Fruit fly (Drosophila melanogaster) whole organism, pupa: ENCODE results near the gene Atg18a.
"Not testable (repeated sequence)": the region's sequence is repeated elsewhere in the genome, so short reads cannot be mapped to it uniquely, and the experiment has no call there.

ENCODE experiments used
- CG10348 ChIP-seq: fragments of 200-800 bp; sonication (Bioruptor generic); IDR thresholded peaks from 2 replicates; pipeline ENCODE4 v1.3.6; 2022; ENCODE audit warnings: missing biosample characterization, missing genetic modification characterization
- CG12605 ChIP-seq: fragments of 200-800 bp; sonication (Bioruptor generic); IDR thresholded peaks from 2 replicates; pipeline ENCODE4 v1.3.6; 2022; ENCODE audit warnings: missing biosample characterization, missing genetic modification characterization
- CG13204 ChIP-seq: fragments of 200-800 bp; sonication (Bioruptor generic); optimal IDR thresholded peaks from 2 replicates; lab custom pipeline; 2018; ENCODE audit warnings: missing biosample characterization, mild to moderate bottlenecking, missing genetic modification characterization, moderate library complexity
- CG14655 ChIP-seq: fragments of 200-800 bp; sonication (Bioruptor generic); optimal IDR thresholded peaks from 3 replicates; lab custom pipeline; 2017; ENCODE audit warnings: mild to moderate bottlenecking, missing biosample characterization, missing genetic modification reagents, missing genetic modification characterization
- CG15710 ChIP-seq: fragments of 200-800 bp; sonication (Bioruptor generic); optimal IDR thresholded peaks from 2 replicates; lab custom pipeline; 2018; ENCODE audit warnings: missing biosample characterization, mild to moderate bottlenecking, missing genetic modification characterization, moderate library complexity
- CG17806 ChIP-seq: fragments of 200-800 bp; sonication (Bioruptor generic); optimal IDR thresholded peaks from 2 replicates; lab custom pipeline; 2018; ENCODE audit warnings: missing biosample characterization, mild to moderate bottlenecking, missing genetic modification characterization, moderate library complexity
- CG32121 ChIP-seq: fragments of 200-800 bp; sonication (Bioruptor generic); IDR thresholded peaks from 2 replicates; pipeline ENCODE4 v1.3.6; 2022; ENCODE audit warnings: missing biosample characterization, missing genetic modification characterization
- CG34367 ChIP-seq: fragments of 200-800 bp; sonication (Bioruptor generic); optimal IDR thresholded peaks from 2 replicates; lab custom pipeline; 2018; ENCODE audit warnings: missing biosample characterization, mild to moderate bottlenecking, missing genetic modification characterization
- CG8159 ChIP-seq: fragments of 200-800 bp; sonication (Bioruptor generic); optimal IDR thresholded peaks from 3 replicates; lab custom pipeline; 2018; ENCODE audit warnings: missing biosample characterization, mild to moderate bottlenecking, missing genetic modification characterization, moderate library complexity
- CG9948 ChIP-seq: fragments of 200-800 bp; sonication (Bioruptor generic); optimal IDR thresholded peaks from 2 replicates; lab custom pipeline; 2018; ENCODE audit warnings: missing biosample characterization, mild to moderate bottlenecking, missing genetic modification characterization, moderate library complexity
- D1 ChIP-seq: fragments of 200-800 bp; sonication (Bioruptor generic); optimal IDR thresholded peaks from 2 replicates; lab custom pipeline; 2018; ENCODE audit warnings: missing biosample characterization, mild to moderate bottlenecking, missing genetic modification characterization, moderate library complexity
- Ets98B ChIP-seq: fragments of 200-800 bp; sonication (Bioruptor generic); IDR thresholded peaks from 2 replicates; pipeline ENCODE4 v1.3.6; 2022; ENCODE audit warnings: missing biosample characterization, missing genetic modification characterization
- Pif1A ChIP-seq: fragments of 200-800 bp; sonication (Bioruptor generic); optimal IDR thresholded peaks from 3 replicates; lab custom pipeline; 2016; ENCODE audit warnings: missing biosample characterization, missing genetic modification characterization
- Pif1B ChIP-seq: fragments of 200-800 bp; sonication (Bioruptor generic); optimal IDR thresholded peaks from 3 replicates; lab custom pipeline; 2016; ENCODE audit warnings: missing biosample characterization, missing genetic modification characterization
- Snoo ChIP-seq: fragments of 200-800 bp; sonication (Bioruptor generic); optimal IDR thresholded peaks from 3 replicates; lab custom pipeline; 2017; ENCODE audit warnings: missing biosample characterization, mild to moderate bottlenecking, missing genetic modification characterization, inconsistent platforms
- gl ChIP-seq: fragments of 200-800 bp; sonication (Bioruptor generic); optimal IDR thresholded peaks from 2 replicates; lab custom pipeline; 2018; ENCODE audit warnings: missing biosample characterization, mild to moderate bottlenecking, missing genetic modification characterization
- rn ChIP-seq: fragments of 200-800 bp; sonication (Bioruptor generic); IDR thresholded peaks from 2 replicates; pipeline ENCODE4 v1.3.6; 2022; ENCODE audit warnings: missing biosample characterization, missing genetic modification characterization

Atg18a gene

DNA sequence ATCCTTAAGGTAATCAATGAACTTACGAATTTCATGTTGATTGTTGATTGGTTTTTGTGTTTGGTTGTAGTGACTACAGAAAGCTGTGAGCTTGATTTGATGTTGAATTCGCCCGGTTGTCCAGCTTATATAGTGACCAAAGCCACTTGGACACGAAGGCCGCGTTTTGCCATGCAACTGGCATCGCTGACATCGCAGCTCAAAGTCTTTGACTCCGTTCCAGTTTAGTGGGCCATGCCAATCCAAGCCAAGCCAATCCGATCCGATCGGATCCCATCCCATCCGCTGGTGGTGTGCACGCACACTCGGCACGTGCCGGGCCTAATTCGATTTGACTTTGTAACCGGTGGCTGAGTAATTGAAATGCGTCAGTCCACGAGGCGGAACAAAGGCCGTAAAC, 32.2 kb downstream of the Atg18a start, which contains the start of gene CG13674:
Gene CG13674 (minus strand): TSS at position 101 of the 400 bp plus-strand sequence.
- TF ChIP-seq CG14655, result no peak
- TF ChIP-seq D1 (tag; lab: Kevin White, UChicago), result no peak

DNA sequence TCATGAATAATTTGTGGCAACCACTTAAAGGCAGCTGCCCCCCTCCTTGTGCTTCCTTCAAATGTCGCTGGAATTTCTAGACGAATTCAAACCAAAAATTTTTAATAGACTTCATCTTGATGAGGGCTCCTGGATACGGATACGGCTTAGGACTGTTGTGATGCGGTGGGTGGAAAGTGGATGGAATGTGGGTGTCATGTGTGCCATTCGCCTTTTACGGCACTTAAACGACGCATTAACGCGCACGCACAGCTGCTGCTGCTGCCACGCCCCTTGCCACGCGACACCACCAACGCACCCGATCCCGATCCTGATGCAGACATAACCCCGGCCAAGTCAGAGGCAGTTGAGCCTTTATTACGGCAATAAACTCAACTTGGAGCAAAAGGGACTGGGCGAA, 33.0 kb downstream of the Atg18a start:
- TF ChIP-seq CG34367, result no peak

DNA sequence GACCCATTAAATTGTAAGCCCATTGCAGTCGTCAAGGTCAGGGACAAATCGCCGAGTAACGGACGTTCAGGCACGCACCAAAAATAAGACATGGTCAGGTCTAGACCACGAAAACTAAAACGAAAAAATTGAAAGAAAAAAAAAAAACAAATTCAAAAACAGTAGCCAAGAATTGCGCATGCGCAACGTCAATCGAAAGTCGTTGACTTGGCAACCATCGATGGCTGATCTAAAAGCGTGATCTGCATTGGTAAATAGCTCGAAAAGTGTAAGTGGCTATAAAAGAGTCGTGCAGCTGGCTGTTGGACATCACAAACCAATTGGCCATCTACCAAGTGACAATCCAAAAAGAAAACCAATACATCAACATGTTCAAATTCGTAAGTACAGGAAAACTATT, 35.2 kb downstream of the Atg18a start, which contains the start of gene CG13678:
Gene CG13678 (plus strand): TSS at position 307 of the 400 bp plus-strand sequence.
- TF ChIP-seq Pif1B (no peak), Ets98B (GFP tag; lab: Robert Waterston, UW) (no peak), CG10348 (GFP tag; lab: Robert Waterston, UW) (no peak), D1 (tag; lab: Kevin White, UChicago) (no peak), gl (tag; lab: Kevin White, UChicago) (no peak), CG12605 (GFP tag; lab: Robert Waterston, UW) (no peak), CG17806 (tag; lab: Kevin White, UChicago) (no peak), Snoo (tag; lab: Kevin White, UChicago) (no peak), Pif1A (GFP tag; lab: Kevin White, UChicago) (no peak), CG15710 (tag; lab: Kevin White, UChicago) (no peak)
- TF ChIP-seq, all 21 proteins: peak for 0

DNA sequence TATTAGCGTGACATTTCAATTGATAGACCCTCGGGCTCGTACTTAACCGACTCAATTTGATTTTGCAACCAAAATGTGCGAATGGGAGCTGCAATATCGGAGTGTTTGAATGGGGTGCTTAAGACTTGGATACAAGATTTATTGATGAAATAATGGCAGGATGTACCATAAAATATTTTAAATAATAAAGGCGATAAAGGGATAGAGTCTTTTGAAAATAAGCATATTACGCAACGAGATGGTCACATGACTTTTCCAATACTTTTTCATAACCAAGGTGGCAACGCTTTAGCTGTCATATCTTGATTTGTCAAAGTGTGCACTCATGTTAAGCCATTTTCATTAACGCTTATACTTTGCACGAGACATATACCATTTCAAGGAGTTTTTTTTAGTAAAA, 42.3 kb downstream of the Atg18a start, which contains the start of gene eIF4E3:
Gene eIF4E3 (plus strand): TSS at position 301 of the 400 bp plus-strand sequence.
- TF ChIP-seq rn (GFP tag; lab: Robert Waterston, UW), result no peak
- TF ChIP-seq D1 (tag; lab: Kevin White, UChicago), result no peak
- no peak for TF ChIP-seq Pif1B
- TF ChIP-seq CG8159, result no peak
- no peak for TF ChIP-seq CG13204 (GFP tag; lab: Kevin White, UChicago)

DNA sequence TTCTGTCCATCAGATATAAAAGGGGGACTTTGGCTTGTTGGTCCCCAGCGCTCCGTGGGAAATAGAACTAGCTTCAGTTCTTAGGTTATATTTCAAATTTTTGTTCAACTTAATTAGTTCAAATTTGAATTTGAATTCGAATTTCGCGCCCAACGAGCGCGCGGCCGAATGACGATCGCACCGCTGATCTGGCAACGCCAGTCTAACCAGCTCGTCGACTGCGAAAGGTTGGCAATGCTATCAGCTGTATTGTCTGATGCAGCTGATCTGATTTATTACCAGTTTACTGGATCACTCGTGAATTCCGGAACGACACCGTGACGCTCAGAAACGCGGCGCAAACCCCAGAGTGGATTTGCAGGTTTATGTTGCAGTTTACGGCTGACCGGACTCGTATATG, 51.7 kb downstream of the Atg18a start, which contains the start of gene Dscam4:
Gene Dscam4 (plus strand): TSS at position 301 of the 400 bp plus-strand sequence.
- TF ChIP-seq CG32121 (GFP tag; lab: Robert Waterston, UW); CG14655; Ets98B (GFP tag; lab: Robert Waterston, UW): not testable (repeated sequence)

DNA sequence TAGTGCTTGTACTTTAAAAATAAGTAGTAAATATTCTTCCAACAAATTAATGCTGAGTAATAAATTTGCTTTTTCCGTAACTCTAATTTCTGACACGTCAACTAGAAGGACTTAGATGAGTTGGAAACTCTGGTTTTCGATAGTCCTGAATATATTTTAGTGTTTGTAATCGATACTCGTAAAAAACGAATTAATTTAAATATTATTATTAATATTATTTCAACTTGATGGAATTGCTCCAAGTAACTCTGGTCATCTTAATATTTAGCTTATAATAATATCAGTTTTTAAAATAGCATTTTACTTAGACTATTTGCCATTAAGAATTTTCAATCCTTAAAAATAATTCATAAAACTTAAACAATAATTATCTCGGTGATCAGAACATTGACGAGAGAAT, 53.8 kb downstream of the Atg18a start, which contains the start of gene CG7213:
Gene CG7213 (minus strand): TSS at position 101 of the 400 bp plus-strand sequence.
- TF ChIP-seq Pif1B, result no peak
- no peak for TF ChIP-seq CG9948
- no peak for TF ChIP-seq CG10348 (GFP tag; lab: Robert Waterston, UW)
- no peak for TF ChIP-seq CG32121 (GFP tag; lab: Robert Waterston, UW)
- no peak for TF ChIP-seq CG14655
- no peak for TF ChIP-seq CG13204 (GFP tag; lab: Kevin White, UChicago)
- TF ChIP-seq Pif1A (GFP tag; lab: Kevin White, UChicago), result no peak
- TF ChIP-seq CG34367, result no peak
- TF ChIP-seq, all 21 proteins: peak for 0
